Worm (Caenorhabditis elegans): ENCODE measurements around the gene cls-2.

Gene cls-2

ce11 chrIII:9026951-9027350 lies 27.9 kb upstream of the cls-2 start, which contains the start of gene F59B2.13:
Gene F59B2.13, minus strand, starts transcription at chrIII:9027051.
- no peak for TF ChIP-seq Y116A8C.19 (tag; optimal IDR thresholded peaks at IDR 0.05; ENCODE audit: borderline replicate concordance)
- TF ChIP-seq mef-2 (tag; optimal IDR thresholded peaks at IDR 0.05): no peak
- no peak for TF ChIP-seq lin-13 (GFP tag; optimal IDR thresholded peaks at IDR 0.05)
- TF ChIP-seq tbx-2 (tag; optimal IDR thresholded peaks at IDR 0.05): no peak
- no peak for TF ChIP-seq mab-9 (GFP tag; IDR thresholded peaks at IDR 0.05)

- TF ChIP-seq ztf-11 (tag; optimal IDR thresholded peaks at IDR 0.05) (no peak), nhr-71 (tag; optimal IDR thresholded peaks at IDR 0.05) (peak; percentile 41), nhr-47 (tag; optimal IDR thresholded peaks at IDR 0.05) (peak; percentile 32), fkh-8 (tag; optimal IDR thresholded peaks at IDR 0.05) (peak; percentile 5)
Measured at ce11 chrIII:9030818-9031217, 24.0 kb upstream of the cls-2 start.

ce11 chrIII:9034133-9034532 lies 20.7 kb upstream of the cls-2 start:
- TF ChIP-seq elt-2 (tag; optimal IDR thresholded peaks at IDR 0.05): peak; percentile 9
- TF ChIP-seq pax-3 (tag; optimal IDR thresholded peaks at IDR 0.05): no peak

- TF ChIP-seq nhr-19 (GFP tag; conservative IDR thresholded peaks at IDR 0.05) (no peak), ceh-88 (GFP tag; IDR thresholded peaks at IDR 0.05) (no peak), alr-1 (tag; optimal IDR thresholded peaks at IDR 0.05; ENCODE audit: borderline replicate concordance) (no peak), rnt-1 (tag; optimal IDR thresholded peaks at IDR 0.05) (peak; percentile 7), elt-2 (tag; optimal IDR thresholded peaks at IDR 0.05) (peak; percentile 48), efl-1 (optimal IDR thresholded peaks at IDR 0.05) (no peak), efl-1 (GFP tag; optimal IDR thresholded peaks at IDR 0.05 in 1 of 2) (no peak), C04F5.9 (tag; optimal IDR thresholded peaks at IDR 0.05) (no peak), ztf-4 (tag; optimal IDR thresholded peaks at IDR 0.05) (no peak), efl-3 (GFP tag; optimal IDR thresholded peaks at IDR 0.05) (no peak), lin-15B (tag; optimal IDR thresholded peaks at IDR 0.05) (no peak), lir-3 (tag; optimal IDR thresholded peaks at IDR 0.05; ENCODE audit: poor library complexity) (no peak), pax-3 (tag; optimal IDR thresholded peaks at IDR 0.05) (no peak), pqm-1 (tag; optimal IDR thresholded peaks at IDR 0.05) (peak; percentile 8), egl-13 (tag; optimal IDR thresholded peaks at IDR 0.05) (no peak)
Measured at ce11 chrIII:9035037-9035436, 19.8 kb upstream of the cls-2 start.

- no peak for TF ChIP-seq efl-1 (optimal IDR thresholded peaks at IDR 0.05)
- TF ChIP-seq efl-1 (GFP tag; optimal IDR thresholded peaks at IDR 0.05 in 1 of 2): peak in 1 of 2 experiments; percentile 73
- TF ChIP-seq zip-4 (GFP tag; optimal IDR thresholded peaks at IDR 0.05): no peak
- peak; percentile 40 for TF ChIP-seq blmp-1 (tag; optimal IDR thresholded peaks at IDR 0.05)
- TF ChIP-seq elt-2 (tag; optimal IDR thresholded peaks at IDR 0.05): no peak
Measured at ce11 chrIII:9037658-9038057, 17.2 kb upstream of the cls-2 start, which contains the start of gene R107.9. Gene R107.9, plus strand, starts transcription at chrIII:9037958.

DNA sequence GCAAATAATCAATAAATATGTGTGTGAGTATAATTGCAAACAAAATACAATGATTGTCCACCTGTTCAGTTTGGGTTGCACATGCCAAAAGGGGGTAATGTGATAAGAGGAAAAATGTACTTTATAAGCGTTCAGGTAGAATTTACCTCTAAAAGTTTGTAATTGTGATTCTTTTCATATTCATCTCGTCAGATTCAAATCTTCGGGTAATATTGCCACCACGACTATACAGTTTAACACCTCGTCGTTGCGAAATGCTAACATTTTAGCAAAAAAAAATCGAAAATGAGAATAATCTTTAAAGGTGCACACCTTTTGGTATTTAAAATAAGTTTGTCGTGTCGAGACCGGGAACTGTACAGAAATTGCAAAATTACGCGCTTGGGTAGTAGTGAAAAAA lies 11.6 kb upstream of the cls-2 start, which contains the start of gene nac-2:
TSS of gene nac-2 (minus strand) at position 101 of the 400 bp plus-strand sequence.
- TF ChIP-seq dpl-1 (GFP tag; optimal IDR thresholded peaks at IDR 0.05) (no peak), C34B4.2 (tag; optimal IDR thresholded peaks at IDR 0.05) (no peak), unc-86 (tag; optimal IDR thresholded peaks at IDR 0.05) (no peak), isw-1 (GFP tag; IDR thresholded peaks at IDR 0.05) (no peak), mef-2 (tag; optimal IDR thresholded peaks at IDR 0.05) (no peak), ets-5 (GFP tag; IDR thresholded peaks at IDR 0.05) (no peak), ceh-88 (GFP tag; IDR thresholded peaks at IDR 0.05) (no peak), C16A3.4 (tag; optimal IDR thresholded peaks at IDR 0.05) (no peak), ces-1 (GFP tag; optimal IDR thresholded peaks at IDR 0.05) (no peak), xbp-1 (tag; optimal IDR thresholded peaks at IDR 0.05) (no peak), nhr-11 (tag; optimal IDR thresholded peaks at IDR 0.05) (no peak), tbx-2 (tag; optimal IDR thresholded peaks at IDR 0.05) (no peak)

Measured in whole organism, L1 larva.